Fruit fly (Drosophila melanogaster) whole organism: ENCODE data around the gene CG6290.

Experiments used
- CG8478 ChIP-seq: fragments of >200 bp; optimal IDR thresholded peaks from 2 replicates; lab custom pipeline; 2018; ENCODE audit warnings: inconsistent platforms
- Dll ChIP-seq: fragments of >200 bp; optimal IDR thresholded peaks from 2 replicates; lab custom pipeline; 2017
- pan ChIP-seq: fragments of >200 bp; optimal IDR thresholded peaks from 2 replicates; lab custom pipeline; 2017
- psq ChIP-seq: fragments of >200 bp; optimal IDR thresholded peaks from 2 replicates; lab custom pipeline; 2017
- usp ChIP-seq: fragments of >200 bp; optimal IDR thresholded peaks from 2 replicates; lab custom pipeline; 2017; ENCODE audit warnings: missing biosample characterization, missing genetic modification characterization, mixed read lengths

dm6 chrX:18395157-18395556 is 42.1 kb upstream of the CG6290 start:
- no peak for TF ChIP-seq psq (lab: Kevin White, UChicago)
- TF ChIP-seq pan, result no peak
- no peak for TF ChIP-seq Dll (lab: Kevin White, UChicago)
- no peak for TF ChIP-seq CG8478
- TF ChIP-seq usp (GFP tag; lab: Kevin White, UChicago), result no peak
